Fruit fly (Drosophila melanogaster) whole organism, embryonic: Measurements from ENCODE around the gene CG32278.
A peak's percentile ranks its signal among the peaks of the same experiment; 100 is the strongest.

Source experiments
- Atf6 ChIP-seq: fragments of 200-800 bp; sonication (Bioruptor generic); IDR thresholded peaks from 2 replicates; pipeline ENCODE4 v1.3.6; 2022; ENCODE audit warnings: missing biosample characterization, missing genetic modification characterization
- CG10366 ChIP-seq: fragments of 200-800 bp; sonication (Bioruptor generic); IDR thresholded peaks from 2 replicates; pipeline ENCODE4 v1.3.6; 2022; ENCODE audit warnings: missing biosample characterization, missing genetic modification characterization
- CG12236 ChIP-seq: fragments of 200-800 bp; sonication (Bioruptor generic); optimal IDR thresholded peaks from 2 replicates; lab custom pipeline; 2016; ENCODE audit warnings: missing biosample characterization, missing genetic modification characterization
- CG12299 ChIP-seq: fragments of 200-800 bp; sonication (Bioruptor generic); optimal IDR thresholded peaks from 2 replicates; lab custom pipeline; 2018; ENCODE audit warnings: missing biosample characterization, mild to moderate bottlenecking, missing genetic modification characterization
- CG14860 ChIP-seq: fragments of 200-800 bp; sonication (Bioruptor generic); IDR thresholded peaks from 3 replicates; pipeline ENCODE4 v1.3.6; 2022; ENCODE audit warnings: missing biosample characterization, missing genetic modification characterization; ENCODE audit not compliant: partially characterized antibody
- CG15479 ChIP-seq: fragments of 200-800 bp; sonication (Bioruptor generic); optimal IDR thresholded peaks from 3 replicates; lab custom pipeline; 2019; ENCODE audit warnings: missing biosample characterization, mild to moderate bottlenecking, missing genetic modification characterization, moderate library complexity
- CG17186 ChIP-seq: fragments of 200-800 bp; sonication (Bioruptor generic); optimal IDR thresholded peaks from 3 replicates; lab custom pipeline; 2017; ENCODE audit warnings: missing biosample characterization, missing genetic modification reagents, missing genetic modification characterization
- CG18262 ChIP-seq: fragments of 200-800 bp; optimal IDR thresholded peaks from 3 replicates; lab custom pipeline; 2019; ENCODE audit warnings: missing biosample characterization, mild to moderate bottlenecking, missing genetic modification characterization, moderate library complexity
- CG2116 ChIP-seq: fragments of 200-800 bp; sonication (Bioruptor generic); optimal IDR thresholded peaks from 3 replicates; lab custom pipeline; 2018; ENCODE audit warnings: missing biosample characterization, mild to moderate bottlenecking, missing genetic modification characterization
- CG2129 ChIP-seq: fragments of 200-800 bp; sonication (Bioruptor generic); IDR thresholded peaks from 2 replicates; pipeline ENCODE4 v1.3.6; 2022; ENCODE audit warnings: missing biosample characterization, missing genetic modification characterization; ENCODE audit not compliant: partially characterized antibody
- CG2199 ChIP-seq: fragments of 200-800 bp; sonication (Bioruptor generic); IDR thresholded peaks from 3 replicates; pipeline ENCODE4 v1.3.6; 2022; ENCODE audit warnings: missing biosample characterization, missing genetic modification characterization
- CG2875 ChIP-seq: fragments of 200-800 bp; sonication (Bioruptor generic); optimal IDR thresholded peaks from 2 replicates; lab custom pipeline; 2017; ENCODE audit warnings: missing biosample characterization, mild to moderate bottlenecking, missing genetic modification characterization, missing genetic modification reagents
- CG42726 ChIP-seq: fragments of 200-800 bp; sonication (Bioruptor generic); IDR thresholded peaks from 2 replicates; pipeline ENCODE4 v1.3.6; 2022; ENCODE audit warnings: missing biosample characterization, missing genetic modification characterization; ENCODE audit not compliant: partially characterized antibody
- CG6175 ChIP-seq: fragments of 200-800 bp; sonication (Bioruptor generic); IDR thresholded peaks from 3 replicates; pipeline ENCODE4 v1.3.6; 2022; ENCODE audit warnings: missing biosample characterization, missing genetic modification characterization
- CG6854 ChIP-seq: fragments of 200-800 bp; sonication (Bioruptor generic); optimal IDR thresholded peaks from 3 replicates; lab custom pipeline; 2017; ENCODE audit warnings: missing biosample characterization, mild to moderate bottlenecking, missing genetic modification characterization
- CG7357 ChIP-seq: fragments of 200-800 bp; sonication (Bioruptor generic); IDR thresholded peaks from 3 replicates; pipeline ENCODE4 v1.3.6; 2022; ENCODE audit warnings: missing biosample characterization, missing genetic modification characterization
- CG7745 ChIP-seq: fragments of 200-800 bp; sonication (Bioruptor generic); optimal IDR thresholded peaks from 2 replicates; lab custom pipeline; 2018; ENCODE audit warnings: missing biosample characterization, mild to moderate bottlenecking, missing genetic modification characterization, moderate library complexity
- CG7839 ChIP-seq: fragments of 200-800 bp; sonication (Bioruptor generic); optimal IDR thresholded peaks from 3 replicates; lab custom pipeline; 2018; ENCODE audit warnings: missing biosample characterization, mild to moderate bottlenecking, missing genetic modification characterization, moderate library complexity
- CG9609 ChIP-seq: fragments of 200-800 bp; sonication (Bioruptor generic); optimal IDR thresholded peaks from 3 replicates; lab custom pipeline; 2016; ENCODE audit warnings: missing biosample characterization, missing genetic modification characterization
- D ChIP-seq, 2 experiments: fragments of 200-800 bp in 1 of 2; fragments of >200 bp in 1 of 2; sonication (Bioruptor generic) in 1 of 2; optimal IDR thresholded peaks; 2 replicates in 1 of 2; 3 replicates in 1 of 2; lab custom pipeline; 2017; ENCODE audit warnings: mild to moderate bottlenecking in 1 of 2, missing biosample characterization in 1 of 2, missing genetic modification characterization in 1 of 2, missing genetic modification reagents in 1 of 2
- Dll ChIP-seq: fragments of 200-800 bp; sonication (Bioruptor generic); IDR thresholded peaks from 4 replicates; pipeline ENCODE4 v1.3.6; 2022; ENCODE audit warnings: missing biosample characterization, missing genetic modification characterization; ENCODE audit not compliant: partially characterized antibody
- Drgx ChIP-seq: fragments of 200-800 bp; sonication (Bioruptor generic); IDR thresholded peaks from 2 replicates; pipeline ENCODE4 v1.3.6; 2022; ENCODE audit warnings: missing biosample characterization, missing genetic modification characterization
- Elba2 ChIP-seq: fragments of 200-800 bp; sonication (Bioruptor generic); optimal IDR thresholded peaks from 3 replicates; lab custom pipeline; 2016; ENCODE audit warnings: missing biosample characterization, missing genetic modification characterization
- Ets97D ChIP-seq: fragments of 200-800 bp; sonication (Bioruptor generic); optimal IDR thresholded peaks from 3 replicates; lab custom pipeline; 2016; ENCODE audit warnings: missing biosample characterization, missing genetic modification characterization
- Lhr ChIP-seq: fragments of 200-800 bp; sonication (Bioruptor generic); optimal IDR thresholded peaks from 3 replicates; lab custom pipeline; 2017; ENCODE audit warnings: mild to moderate bottlenecking, missing biosample characterization, missing genetic modification reagents, missing genetic modification characterization
- Mad ChIP-seq: fragments of 200-800 bp; sonication (Bioruptor generic); optimal IDR thresholded peaks from 2 replicates; lab custom pipeline; 2016; ENCODE audit warnings: missing biosample characterization, missing genetic modification characterization
- PHDP ChIP-seq: fragments of 200-800 bp; sonication (Bioruptor generic); optimal IDR thresholded peaks from 3 replicates; lab custom pipeline; 2018; ENCODE audit warnings: missing biosample characterization, mild to moderate bottlenecking, missing genetic modification characterization, moderate library complexity
- Six4 ChIP-seq: fragments of 200-800 bp; sonication (Bioruptor generic); optimal IDR thresholded peaks from 2 replicates; lab custom pipeline; 2016; ENCODE audit warnings: missing biosample characterization, missing genetic modification characterization
- aop ChIP-seq: fragments of 200-800 bp; sonication (Bioruptor generic); IDR thresholded peaks from 2 replicates; pipeline ENCODE4 v1.3.6; 2022; ENCODE audit warnings: missing biosample characterization, missing genetic modification characterization
- ato ChIP-seq: fragments of 200-800 bp; sonication (Bioruptor generic); IDR thresholded peaks from 2 replicates; pipeline ENCODE4 v1.3.6; 2022; ENCODE audit warnings: missing biosample characterization, missing genetic modification characterization; ENCODE audit not compliant: partially characterized antibody
- croc ChIP-seq: fragments of 200-800 bp; sonication (Bioruptor generic); conservative IDR thresholded peaks from 3 replicates; pipeline ENCODE4 v1.3.6; 2022; ENCODE audit warnings: missing biosample characterization, missing genetic modification characterization
- en ChIP-seq: fragments of 200-800 bp; sonication (Bioruptor generic); optimal IDR thresholded peaks from 2 replicates; lab custom pipeline; 2016; ENCODE audit warnings: missing biosample characterization, missing genetic modification characterization
- exex ChIP-seq: fragments of 200-800 bp; sonication (Bioruptor generic); optimal IDR thresholded peaks from 4 replicates; lab custom pipeline; 2018; ENCODE audit warnings: missing biosample characterization, mild to moderate bottlenecking, missing genetic modification characterization, moderate library complexity
- fd3F ChIP-seq: fragments of 200-800 bp; sonication (Bioruptor generic); optimal IDR thresholded peaks from 2 replicates; lab custom pipeline; 2018; ENCODE audit warnings: missing biosample characterization, mild to moderate bottlenecking, missing genetic modification characterization, moderate library complexity
- gfzf ChIP-seq: fragments of 200-800 bp; sonication (Bioruptor generic); optimal IDR thresholded peaks from 2 replicates; lab custom pipeline; 2016; ENCODE audit warnings: missing biosample characterization, mild to moderate bottlenecking, missing genetic modification characterization, moderate library complexity
- grn ChIP-seq: fragments of 200-800 bp; sonication (Bioruptor generic); optimal IDR thresholded peaks from 3 replicates; lab custom pipeline; 2017; ENCODE audit warnings: missing biosample characterization, missing genetic modification characterization
- her ChIP-seq: fragments of 200-800 bp; sonication (Bioruptor generic); optimal IDR thresholded peaks from 2 replicates; lab custom pipeline; 2016; ENCODE audit warnings: missing biosample characterization, missing genetic modification characterization
- inv ChIP-seq: fragments of 200-800 bp; sonication (Bioruptor generic); IDR thresholded peaks from 2 replicates; pipeline ENCODE4 v1.3.6; 2022; ENCODE audit warnings: missing biosample characterization, missing genetic modification characterization; ENCODE audit not compliant: partially characterized antibody
- kay ChIP-seq: fragments of 200-800 bp; sonication (Bioruptor generic); optimal IDR thresholded peaks from 2 replicates; lab custom pipeline; 2016; ENCODE audit warnings: missing biosample characterization, missing genetic modification characterization
- nerfin-2 ChIP-seq: fragments of 200-800 bp; sonication (Bioruptor generic); IDR thresholded peaks from 2 replicates; pipeline ENCODE4 v1.3.6; 2022; ENCODE audit warnings: missing biosample characterization, missing genetic modification characterization; ENCODE audit not compliant: partially characterized antibody
- pfk ChIP-seq: fragments of 200-800 bp; sonication (Bioruptor generic); optimal IDR thresholded peaks from 2 replicates; lab custom pipeline; 2018; ENCODE audit warnings: missing biosample characterization, mild to moderate bottlenecking, missing genetic modification characterization, moderate library complexity
- phol ChIP-seq: fragments of 200-800 bp; sonication (Bioruptor generic); optimal IDR thresholded peaks from 3 replicates; lab custom pipeline; 2018; ENCODE audit warnings: missing biosample characterization, mild to moderate bottlenecking, missing genetic modification characterization, moderate library complexity
- shn ChIP-seq: fragments of 200-800 bp; sonication (Bioruptor generic); optimal IDR thresholded peaks from 3 replicates; lab custom pipeline; 2016; ENCODE audit warnings: missing biosample characterization, missing genetic modification characterization
- sna ChIP-seq: fragments of 200-800 bp; sonication (Bioruptor generic); IDR thresholded peaks from 2 replicates; pipeline ENCODE4 v1.3.6; 2022; ENCODE audit warnings: missing biosample characterization, missing genetic modification characterization; ENCODE audit not compliant: partially characterized antibody
- tin ChIP-seq: fragments of 200-800 bp; sonication (Bioruptor generic); optimal IDR thresholded peaks from 3 replicates; lab custom pipeline; 2016; ENCODE audit warnings: missing biosample characterization, missing genetic modification characterization
- zen2 ChIP-seq: fragments of 200-800 bp; sonication (Bioruptor generic); IDR thresholded peaks from 3 replicates; pipeline ENCODE4 v1.3.6; 2022; ENCODE audit warnings: missing biosample characterization, missing genetic modification characterization; ENCODE audit not compliant: partially characterized antibody

The CG32278 gene

dm6 chr3L:3198447-3199402 lies 29.6 kb downstream of the CG32278 start, which contains the start of the genes CG32276 and gry (continued):
- TF ChIP-seq CG7357 (GFP tag; lab: Robert Waterston, UW) (peak; percentile 46; the same call in 1 of the 3 replicates), CG10366 (GFP tag; lab: Robert Waterston, UW) (peak; percentile 64), Ets97D (GFP tag; lab: Kevin White, UChicago) (peak; percentile 90), CG6175 (GFP tag; lab: Robert Waterston, UW) (0 out of 3 replicates have a peak, but pooled peaks have one; percentile 12), CG6854 (GFP tag; lab: Kevin White, UChicago) (peak; percentile 29), Atf6 (GFP tag; lab: Robert Waterston, UW) (peak; percentile 39; the same call in 1 of the 2 replicates), CG2875 (GFP tag; lab: Kevin White, UChicago) (no peak), phol (tag; lab: Kevin White, UChicago) (peak; percentile 90), CG7839 (tag; lab: Kevin White, UChicago) (no peak), CG2116 (GFP tag; lab: Kevin White, UChicago) (peak; percentile 93), Drgx (GFP tag; lab: Robert Waterston, UW) (peak; percentile 55; the same call in 1 of the 2 replicates), CG12236 (peak; percentile 41), gfzf (GFP tag; lab: Kevin White, UChicago) (peak; percentile 94), kay (GFP tag; lab: Kevin White, UChicago) (peak; percentile 83), CG12299 (tag; lab: Kevin White, UChicago) (peak; percentile 68), D (optimal IDR thresholded peaks at IDR 0.05; lab: Kevin White, UChicago) (peak; percentile 27), D (GFP tag; optimal IDR thresholded peaks at IDR 0.05; lab: Kevin White, UChicago) (peak; percentile 48), croc (GFP tag; lab: Robert Waterston, UW) (no peak), Lhr (GFP tag; lab: Kevin White, UChicago) (peak; percentile 75), CG14860 (GFP tag; lab: Robert Waterston, UW) (no peak), tin (peak; percentile 85), CG17186 (GFP tag; lab: Kevin White, UChicago) (peak; percentile 81), CG9609 (GFP tag; lab: Kevin White, UChicago) (peak; percentile 82), Six4 (GFP tag; lab: Kevin White, UChicago) (peak; percentile 69), Mad (GFP tag; lab: Kevin White, UChicago) (peak; percentile 82), nerfin-2 (GFP tag; lab: Robert Waterston, UW) (no peak), en (GFP tag; lab: Kevin White, UChicago) (peak; percentile 53), PHDP (tag; lab: Kevin White, UChicago) (no peak), CG18262 (peak; percentile 75), zen2 (GFP tag; lab: Robert Waterston, UW) (no peak), ato (no peak), pfk (peak; percentile 57), grn (GFP tag; lab: Kevin White, UChicago) (no peak), CG42726 (GFP tag; lab: Robert Waterston, UW) (no peak), inv (GFP tag; lab: Robert Waterston, UW) (peak; percentile 15; the same call in 1 of the 2 replicates), her (GFP tag; lab: Kevin White, UChicago) (peak; percentile 71), shn (GFP tag; lab: Kevin White, UChicago) (peak; percentile 65), CG15479 (GFP tag; lab: Kevin White, UChicago) (no peak), exex (tag; lab: Kevin White, UChicago) (peak; percentile 42), CG7745 (tag; lab: Kevin White, UChicago) (no peak), aop (GFP tag; lab: Robert Waterston, UW) (no peak), Elba2 (GFP tag; lab: Kevin White, UChicago) (peak; percentile 64), Dll (GFP tag; lab: Robert Waterston, UW) (peak; percentile 43; the same call in 1 of the 4 replicates), sna (GFP tag; lab: Robert Waterston, UW) (no peak), CG2199 (0 out of 3 replicates have a peak, but pooled peaks have one; percentile 32), CG2129 (GFP tag; lab: Robert Waterston, UW) (no peak), fd3F (GFP tag; lab: Kevin White, UChicago) (peak; percentile 53)
